Fruit fly (Drosophila melanogaster) ovary, adult (tissue): ENCODE data around the gene Iris.

Experiments used
- CG17801 ChIP-seq: fragments of 200-800 bp; optimal IDR thresholded peaks from 2 replicates; lab custom pipeline; 2019; ENCODE audit warnings: missing biosample characterization, mild to moderate bottlenecking, missing genetic modification characterization, moderate library complexity; ENCODE audit not compliant: partially characterized antibody

The Iris gene

DNA sequence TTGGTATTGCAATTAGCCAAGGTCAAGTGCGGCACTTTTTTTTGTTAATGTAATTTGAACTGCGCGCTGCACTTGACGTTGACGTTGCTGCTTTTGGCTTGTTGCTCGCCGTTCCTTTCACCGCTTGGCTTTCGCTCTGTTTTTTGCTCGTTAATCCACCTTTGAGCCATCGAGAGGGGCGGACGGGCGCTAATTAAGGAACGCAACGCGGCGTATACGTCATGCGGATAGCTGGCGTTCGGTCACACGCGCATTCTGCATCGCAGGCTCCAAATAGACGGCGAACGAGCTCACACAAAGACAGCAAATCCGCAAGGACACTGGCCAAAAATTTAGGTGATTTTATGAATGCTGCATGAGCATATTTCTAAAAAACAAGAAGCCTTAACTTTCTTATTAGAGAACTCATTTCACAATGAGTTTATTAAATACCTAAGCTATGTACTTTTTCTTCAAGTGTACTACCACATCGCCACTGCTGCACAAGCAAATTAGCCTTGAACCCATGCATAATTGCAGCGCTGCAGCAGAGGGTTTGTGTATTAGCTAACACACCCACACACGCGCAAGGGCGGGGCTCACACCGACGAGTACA is 47.5 kb downstream of the Iris start:
- TF ChIP-seq CG17801 (GFP tag; lab: Kevin White, UChicago), result no peak

DNA sequence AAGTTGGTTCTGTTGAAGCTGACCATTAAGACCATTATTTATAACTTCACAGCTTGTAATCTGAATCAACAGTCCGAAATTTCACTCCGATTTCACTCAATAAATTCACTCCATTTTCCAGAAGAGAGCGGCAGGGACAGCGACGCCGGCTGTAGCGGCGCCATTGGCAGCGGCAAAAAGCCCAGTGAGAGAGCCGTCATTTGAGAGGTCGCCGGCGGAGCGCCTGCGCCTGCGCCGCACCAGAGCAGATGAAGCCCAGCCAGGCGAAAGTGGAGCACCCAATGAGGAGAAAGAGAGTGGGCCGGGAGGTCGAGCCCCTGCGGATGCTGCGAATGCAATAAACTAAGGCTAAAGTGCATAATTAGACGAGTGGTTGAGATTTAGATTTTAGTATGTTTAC is 51.2 kb downstream of the Iris start:
- TF ChIP-seq CG17801 (GFP tag; lab: Kevin White, UChicago), result no peak
